Worm (Caenorhabditis elegans) whole organism, L2 larva: Measurements from ENCODE around the gene F11A5.18.
A peak's percentile ranks its signal among the peaks of the same experiment; 100 is the strongest.

Experiments
- R02D3.7 ChIP-seq: fragments of 150-350 bp; optimal IDR thresholded peaks from 2 replicates; lab custom pipeline; 2014; ENCODE audit warnings: missing biosample characterization, missing genetic modification characterization
- Y55F3AM.14 ChIP-seq: fragments of 200-800 bp; sonication (Bioruptor generic); optimal IDR thresholded peaks from 2 replicates; lab custom pipeline; 2018; ENCODE audit warnings: mild to moderate bottlenecking, missing genetic modification characterization, missing compliant biosample characterization
- alr-1 ChIP-seq: fragments of 150-350 bp; optimal IDR thresholded peaks from 2 replicates; lab custom pipeline; 2014; ENCODE audit warnings: missing biosample characterization, missing genetic modification characterization
- blmp-1 ChIP-seq: sonication (generic microtip); optimal IDR thresholded peaks from 2 replicates; lab custom pipeline; 2017; ENCODE audit warnings: missing genetic modification characterization, mild to moderate bottlenecking, missing compliant biosample characterization, antibody characterized with exemption, moderate library complexity; ENCODE audit not compliant: insufficient read depth
- ceh-16 ChIP-seq: fragments of 150-350 bp; optimal IDR thresholded peaks from 2 replicates; lab custom pipeline; 2014; ENCODE audit warnings: missing biosample characterization, missing genetic modification characterization
- ceh-82 ChIP-seq: fragments of 150-350 bp; optimal IDR thresholded peaks from 2 replicates; lab custom pipeline; 2014; ENCODE audit warnings: missing biosample characterization, missing genetic modification characterization
- crh-2 ChIP-seq: sonication (generic microtip); optimal IDR thresholded peaks from 2 replicates; lab custom pipeline; 2017; ENCODE audit warnings: missing biosample characterization, missing genetic modification characterization
- elt-1 ChIP-seq: fragments of 150-350 bp; optimal IDR thresholded peaks from 2 replicates; lab custom pipeline; 2014; ENCODE audit warnings: missing biosample characterization, missing genetic modification characterization
- elt-3 ChIP-seq: sonication (generic microtip); optimal IDR thresholded peaks from 2 replicates; lab custom pipeline; 2017; ENCODE audit warnings: missing biosample characterization, missing genetic modification characterization
- fos-1 ChIP-seq: fragments of 150-350 bp; optimal IDR thresholded peaks from 2 replicates; lab custom pipeline; 2014; ENCODE audit warnings: missing biosample characterization, missing genetic modification characterization
- lin-13 ChIP-seq: fragments of 150-350 bp; optimal IDR thresholded peaks from 2 replicates; lab custom pipeline; 2014; ENCODE audit warnings: missing biosample characterization, missing genetic modification reagents, missing genetic modification characterization
- lin-39 ChIP-seq: fragments of 150-350 bp; optimal IDR thresholded peaks from 2 replicates; lab custom pipeline; 2014; ENCODE audit warnings: missing biosample characterization, missing genetic modification reagents, missing genetic modification characterization
- lsy-2 ChIP-seq, 2 experiments: fragments of 150-350 bp in 1 of 2; sonication (generic microtip) in 1 of 2; optimal IDR thresholded peaks; 2 replicates each; lab custom pipeline; 2014 to 2017; ENCODE audit warnings: missing biosample characterization in 2 of 2, missing genetic modification characterization in 2 of 2
- mab-5 ChIP-seq: fragments of 150-350 bp; optimal IDR thresholded peaks from 2 replicates; lab custom pipeline; 2014; ENCODE audit warnings: missing biosample characterization, missing genetic modification characterization
- mbf-1 ChIP-seq: sonication (generic microtip); optimal IDR thresholded peaks from 2 replicates; lab custom pipeline; 2017; ENCODE audit warnings: missing biosample characterization, missing genetic modification characterization
- mdl-1 ChIP-seq, 2 experiments: fragments of 150-350 bp in 1 of 2; sonication (generic microtip) in 1 of 2; optimal IDR thresholded peaks; 2 replicates each; lab custom pipeline; 2017; ENCODE audit warnings: missing biosample characterization in 2 of 2, missing genetic modification characterization in 2 of 2
- nhr-10 ChIP-seq: sonication (generic microtip); optimal IDR thresholded peaks from 2 replicates; lab custom pipeline; 2017; ENCODE audit warnings: missing biosample characterization, missing genetic modification characterization
- nhr-11 ChIP-seq: fragments of 150-350 bp; optimal IDR thresholded peaks from 2 replicates; lab custom pipeline; 2014; ENCODE audit warnings: missing biosample characterization, missing genetic modification characterization
- nhr-21 ChIP-seq: fragments of 150-350 bp; optimal IDR thresholded peaks from 2 replicates; lab custom pipeline; 2014; ENCODE audit warnings: missing biosample characterization, missing genetic modification characterization
- nhr-23 ChIP-seq: fragments of 150-350 bp; optimal IDR thresholded peaks from 2 replicates; lab custom pipeline; 2014; ENCODE audit warnings: missing biosample characterization, missing genetic modification reagents, missing genetic modification characterization
- nhr-25 ChIP-seq: fragments of 150-350 bp; sonication (generic microtip); optimal IDR thresholded peaks from 3 replicates; lab custom pipeline; 2014; ENCODE audit warnings: missing biosample characterization, missing genetic modification characterization
- peb-1 ChIP-seq: fragments of 150-350 bp; optimal IDR thresholded peaks from 2 replicates; lab custom pipeline; 2014; ENCODE audit warnings: missing biosample characterization, missing genetic modification characterization
- skn-1 ChIP-seq: sonication (generic microtip); optimal IDR thresholded peaks from 2 replicates; lab custom pipeline; 2017; ENCODE audit warnings: missing biosample characterization, missing genetic modification characterization
- sma-3 ChIP-seq: sonication (generic microtip); optimal IDR thresholded peaks from 2 replicates; lab custom pipeline; 2016; ENCODE audit warnings: missing genetic modification reagents, missing genetic modification characterization, missing compliant biosample characterization
- sma-9 ChIP-seq, 2 experiments: fragments of 150-350 bp in 1 of 2; sonication (generic microtip) in 1 of 2; optimal IDR thresholded peaks; 2 replicates each; lab custom pipeline; 2014 to 2016; ENCODE audit warnings: missing genetic modification characterization in 2 of 2, mild to moderate bottlenecking in 1 of 2, missing biosample characterization in 1 of 2, missing compliant biosample characterization in 1 of 2, missing genetic modification reagents in 1 of 2, moderate library complexity in 1 of 2
- snpc-4 ChIP-seq: fragments of 150-350 bp; optimal IDR thresholded peaks from 2 replicates; lab custom pipeline; 2014; ENCODE audit warnings: missing biosample characterization, missing genetic modification characterization
- unc-55 ChIP-seq: fragments of 150-350 bp; sonication (generic microtip); optimal IDR thresholded peaks from 3 replicates; lab custom pipeline; 2014; ENCODE audit warnings: missing biosample characterization, missing genetic modification reagents, missing genetic modification characterization
- unc-62 ChIP-seq: fragments of 150-350 bp; optimal IDR thresholded peaks from 2 replicates; lab custom pipeline; 2014; ENCODE audit warnings: missing biosample characterization, missing genetic modification reagents, missing genetic modification characterization
- ztf-1 ChIP-seq: fragments of 200-800 bp; sonication (Bioruptor generic); conservative IDR thresholded peaks from 2 replicates; pipeline ENCODE4 v1.3.6; 2022; ENCODE audit warnings: missing genetic modification characterization, missing compliant biosample characterization
- ztf-11 ChIP-seq: sonication (generic microtip); optimal IDR thresholded peaks from 2 replicates; lab custom pipeline; 2017; ENCODE audit warnings: missing biosample characterization, missing genetic modification characterization

F11A5.18 gene

DNA sequence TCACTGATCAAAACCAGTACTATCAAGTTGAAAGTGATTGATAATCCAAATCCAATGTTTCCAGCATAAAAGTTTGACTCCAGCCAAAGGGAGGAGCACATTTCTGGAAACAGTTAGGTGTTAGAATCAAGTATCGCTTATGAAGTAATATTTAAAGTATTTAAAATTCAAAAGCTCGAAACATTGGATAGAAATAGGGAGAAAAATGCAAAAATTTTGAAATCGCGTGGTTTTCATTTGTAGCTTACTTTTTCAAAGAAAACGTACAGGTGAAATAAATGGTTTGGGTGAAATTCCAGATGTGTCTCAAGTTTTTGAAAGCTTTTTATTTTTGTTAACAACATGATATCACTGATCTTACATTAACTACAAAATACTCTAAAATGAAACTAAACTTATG is 33.7 kb upstream of the F11A5.18 start, which contains the start of gene str-111:
str-111 (minus strand) TSS at position 101 of the 400 bp plus-strand sequence.
- TF ChIP-seq ztf-11 (tag; lab: Kevin White, UChicago): no peak
- no peak for TF ChIP-seq nhr-23 (tag; lab: Kevin White, UChicago)

DNA sequence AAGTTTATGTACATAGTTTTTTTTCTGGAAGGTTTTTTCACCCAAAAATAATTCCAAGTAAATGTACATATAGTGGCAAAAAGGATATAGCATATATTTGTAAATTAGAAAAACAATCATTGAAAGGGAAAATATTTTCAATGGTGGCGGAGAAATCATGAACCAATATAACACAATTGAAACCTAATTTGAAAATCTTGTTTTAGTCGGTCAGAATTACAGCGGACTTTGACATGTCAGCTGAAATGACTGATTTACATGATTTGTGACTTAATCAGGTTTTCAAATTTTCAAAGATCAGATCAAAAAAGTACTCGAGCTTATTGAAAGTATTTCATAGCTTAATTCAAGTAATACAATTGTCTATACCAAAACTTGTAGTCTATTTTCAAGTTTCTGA is 31.0 kb upstream of the F11A5.18 start, which contains the start of gene K05D4.9:
K05D4.9 (minus strand) TSS at position 101 of the 400 bp plus-strand sequence.
- no peak for TF ChIP-seq mbf-1 (tag; lab: Kevin White, UChicago)
- no peak for TF ChIP-seq mdl-1 (tag; optimal IDR thresholded peaks at IDR 0.05; lab: Kevin White, UChicago)
- no peak for TF ChIP-seq lin-13
- no peak for TF ChIP-seq alr-1 (tag; lab: Kevin White, UChicago)
- TF ChIP-seq lin-39 (tag; lab: Kevin White, UChicago): no peak
- no peak for TF ChIP-seq peb-1 (tag; lab: Kevin White, UChicago)
- TF ChIP-seq sma-3 (GFP tag; lab: Kevin White, UChicago): no peak
- no peak for TF ChIP-seq unc-55 (GFP tag; lab: Kevin White, UChicago)
- no peak for TF ChIP-seq elt-3 (tag; lab: Kevin White, UChicago)
- no peak for TF ChIP-seq blmp-1
- TF ChIP-seq nhr-21 (tag; lab: Kevin White, UChicago): no peak

DNA sequence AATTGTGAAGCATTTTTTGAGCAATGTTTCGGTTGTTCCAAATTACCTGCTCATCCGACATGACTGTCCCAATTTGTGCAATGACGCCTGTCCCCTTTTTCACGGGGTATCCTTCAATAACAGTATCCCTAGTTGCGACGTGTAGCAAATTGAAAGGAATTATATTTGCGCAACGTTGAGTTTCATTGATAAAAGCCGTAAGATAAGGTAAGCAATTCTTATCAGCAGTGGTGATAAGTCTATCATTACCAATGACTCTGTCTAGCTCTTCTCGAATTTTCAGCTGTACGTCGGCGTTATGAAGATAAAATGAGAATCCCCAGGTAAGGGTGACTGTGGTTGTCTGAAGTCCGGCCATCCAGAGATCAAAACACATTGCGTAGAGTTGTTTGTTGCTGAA is 28.6 kb upstream of the F11A5.18 start:
- TF ChIP-seq fos-1 (peak; percentile 35), nhr-10 (no peak)

DNA sequence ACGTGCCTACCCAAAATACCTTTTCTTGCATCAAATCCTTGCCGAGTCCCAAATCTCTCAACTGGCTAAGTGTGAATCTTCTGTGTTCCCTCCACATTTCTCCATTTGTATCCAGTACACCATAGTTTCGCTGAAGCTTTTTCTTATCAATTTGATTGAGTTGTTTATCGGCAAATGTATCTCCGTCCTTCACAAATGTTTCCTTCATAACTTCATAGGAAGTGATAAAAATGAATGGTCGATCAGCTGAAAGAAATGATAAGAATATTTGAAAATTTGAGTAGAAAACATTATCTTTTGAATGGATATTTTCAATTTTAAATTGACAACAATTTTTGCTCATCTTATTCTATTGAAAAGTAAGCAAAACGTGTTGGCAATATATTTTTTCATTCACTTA is 27.5 kb upstream of the F11A5.18 start:
- no peak for TF ChIP-seq ceh-16
- no peak for TF ChIP-seq lin-39 (tag; lab: Kevin White, UChicago)
- no peak for TF ChIP-seq elt-3 (tag; lab: Kevin White, UChicago)
- no peak for TF ChIP-seq R02D3.7
- TF ChIP-seq alr-1 (tag; lab: Kevin White, UChicago): no peak
- TF ChIP-seq ztf-11 (tag; lab: Kevin White, UChicago): no peak
- peak; percentile 65 for TF ChIP-seq fos-1

DNA sequence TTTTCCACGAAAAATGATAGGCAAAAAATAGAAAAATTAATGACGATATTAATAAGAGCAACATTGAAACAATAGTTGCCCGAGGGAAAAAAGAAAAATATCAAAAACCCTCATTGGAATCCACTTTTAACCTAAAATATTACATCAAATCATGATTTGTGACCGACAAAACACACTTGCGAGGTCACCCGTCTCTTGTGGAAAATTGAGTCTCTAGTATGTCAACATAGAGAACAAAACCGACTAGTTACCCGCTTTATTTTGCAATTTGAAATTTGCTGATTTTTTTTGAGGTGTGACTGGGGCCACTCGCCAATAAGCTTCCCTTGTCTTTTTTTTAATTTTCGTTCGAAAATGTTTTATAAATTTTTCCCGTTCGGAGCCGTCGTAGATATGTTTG is 27.0 kb upstream of the F11A5.18 start, which contains the start of gene cyp-33D1:
cyp-33D1 (minus strand) TSS at position 101 of the 400 bp plus-strand sequence.
- no peak for TF ChIP-seq R02D3.7
- no peak for TF ChIP-seq elt-1 (tag; lab: Kevin White, UChicago)
- TF ChIP-seq nhr-11 (tag; lab: Kevin White, UChicago): no peak
- no peak for TF ChIP-seq crh-2 (tag; lab: Kevin White, UChicago)
- TF ChIP-seq sma-9 (GFP tag; optimal IDR thresholded peaks at IDR 0.05; lab: Kevin White, UChicago): no peak
- no peak for TF ChIP-seq sma-9 (tag; optimal IDR thresholded peaks at IDR 0.05; lab: Kevin White, UChicago)
- no peak for TF ChIP-seq nhr-21 (tag; lab: Kevin White, UChicago)
- TF ChIP-seq nhr-25 (tag; lab: Kevin White, UChicago): no peak
- no peak for TF ChIP-seq mdl-1 (tag; optimal IDR thresholded peaks at IDR 0.05; lab: Kevin White, UChicago)
- no peak for TF ChIP-seq peb-1 (tag; lab: Kevin White, UChicago)
- no peak for TF ChIP-seq lsy-2 (tag; optimal IDR thresholded peaks at IDR 0.05; lab: Kevin White, UChicago)
- TF ChIP-seq nhr-10: no peak
- TF ChIP-seq snpc-4: no peak
- TF ChIP-seq ceh-82 (tag; lab: Kevin White, UChicago): no peak

DNA sequence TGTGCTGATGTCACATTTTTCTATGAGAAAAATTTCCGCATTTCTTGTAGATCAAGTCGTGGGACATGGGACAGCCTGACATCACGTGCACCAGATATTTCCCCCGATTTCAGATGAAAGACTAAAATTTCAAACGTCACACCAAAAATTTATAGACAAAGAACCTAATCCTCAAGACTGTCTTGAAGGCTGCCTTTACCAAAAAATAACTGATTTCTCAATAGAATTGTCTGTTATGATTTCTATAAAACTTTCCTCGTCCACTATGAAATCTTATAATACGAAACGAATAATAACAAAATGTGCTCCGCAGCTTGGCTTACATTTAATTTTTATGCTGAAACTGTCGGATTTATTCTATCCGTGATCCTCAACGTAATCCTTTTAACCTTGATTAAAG is 22.4 kb upstream of the F11A5.18 start, which contains the start of gene str-106:
str-106 (plus strand) TSS at position 301 of the 400 bp plus-strand sequence.
- TF ChIP-seq mbf-1 (tag; lab: Kevin White, UChicago) (no peak), ztf-1 (GFP tag; lab: Robert Waterston, UW) (no peak), unc-62 (GFP tag; lab: Kevin White, UChicago) (no peak), skn-1 (tag; lab: Kevin White, UChicago) (no peak), snpc-4 (no peak), Y55F3AM.14 (GFP tag; lab: Kevin White, UChicago) (no peak), mab-5 (tag; lab: Kevin White, UChicago) (no peak), ceh-16 (no peak)
